Worm (Caenorhabditis elegans) whole organism, L1 larva: ENCODE data around the gene lec-9.

Experiments
- C16A3.4 ChIP-seq: fragments of 150-350 bp; optimal IDR thresholded peaks from 2 replicates; lab custom pipeline; 2014; ENCODE audit warnings: missing biosample characterization, missing genetic modification characterization
- F16B12.6 ChIP-seq: fragments of 150-350 bp; optimal IDR thresholded peaks from 2 replicates; lab custom pipeline; 2014; ENCODE audit warnings: missing biosample characterization, missing genetic modification characterization
- blmp-1 ChIP-seq: fragments of 150-350 bp; optimal IDR thresholded peaks from 2 replicates; lab custom pipeline; 2014; ENCODE audit warnings: missing biosample characterization, missing genetic modification characterization
- ceh-8 ChIP-seq: fragments of 200-800 bp; sonication (Bioruptor generic); optimal IDR thresholded peaks from 2 replicates; lab custom pipeline; 2018; ENCODE audit warnings: mild to moderate bottlenecking, missing genetic modification characterization, moderate library complexity, missing compliant biosample characterization
- ces-1 ChIP-seq: fragments of 150-350 bp; optimal IDR thresholded peaks from 2 replicates; lab custom pipeline; 2014; ENCODE audit warnings: missing biosample characterization, missing genetic modification reagents, missing genetic modification characterization
- efl-1 ChIP-seq, 4 experiments: fragments of 150-350 bp; optimal IDR thresholded peaks in 3 of 4; peaks in 1 of 4; 1 replicate in 1 of 4; 2 replicates in 3 of 4; lab custom pipeline; 2014; ENCODE audit warnings: missing biosample characterization in 2 of 4, missing genetic modification characterization in 2 of 4, missing genetic modification reagents in 2 of 4
- efl-3 ChIP-seq: fragments of 200-800 bp; sonication (Bioruptor generic); optimal IDR thresholded peaks from 2 replicates; lab custom pipeline; 2018; ENCODE audit warnings: mild to moderate bottlenecking, missing genetic modification characterization, missing compliant biosample characterization
- egl-27 ChIP-seq, 2 experiments: fragments of 150-350 bp in 1 of 2; sonication (generic microtip); optimal IDR thresholded peaks; 3 replicates each; lab custom pipeline; 2017 to 2018; ENCODE audit warnings: missing biosample characterization in 2 of 2, missing genetic modification characterization in 2 of 2, missing genetic modification reagents in 2 of 2
- elt-2 ChIP-seq: sonication (generic microtip); optimal IDR thresholded peaks from 2 replicates; lab custom pipeline; 2016; ENCODE audit warnings: missing genetic modification characterization, mild to moderate bottlenecking, inconsistent platforms, missing compliant biosample characterization, missing genetic modification reagents
- elt-3 ChIP-seq, 6 experiments: fragments of 150-350 bp in 1 of 6; sonication (generic microtip); optimal IDR thresholded peaks; 2 replicates each; lab custom pipeline; 2017 to 2018; ENCODE audit warnings: missing biosample characterization in 6 of 6, missing genetic modification characterization in 6 of 6, inconsistent platforms in 1 of 6
- grh-1 ChIP-seq: fragments of 200-800 bp; sonication (Bioruptor generic); IDR thresholded peaks from 2 replicates; pipeline ENCODE4 v1.3.6; 2022; ENCODE audit warnings: missing genetic modification reagents, missing genetic modification characterization, missing compliant biosample characterization
- hpl-2 ChIP-seq: fragments of 150-350 bp; optimal IDR thresholded peaks from 2 replicates; lab custom pipeline; 2014; ENCODE audit warnings: missing biosample characterization, missing genetic modification reagents, missing genetic modification characterization
- isw-1 ChIP-seq: fragments of 200-800 bp; sonication (Bioruptor generic); IDR thresholded peaks from 2 replicates; pipeline ENCODE4 v1.3.6; 2022; ENCODE audit warnings: missing genetic modification characterization, missing compliant biosample characterization
- lin-14 ChIP-seq: fragments of 200-800 bp; sonication (Bioruptor generic); optimal IDR thresholded peaks from 2 replicates; lab custom pipeline; 2018; ENCODE audit warnings: mild to moderate bottlenecking, missing genetic modification characterization, moderate library complexity, missing compliant biosample characterization
- lin-35 ChIP-seq, 2 experiments: fragments of 150-350 bp; optimal IDR thresholded peaks; 2 replicates each; lab custom pipeline; 2014; ENCODE audit warnings: missing biosample characterization in 2 of 2, missing genetic modification characterization in 2 of 2, missing genetic modification reagents in 2 of 2
- lin-39 ChIP-seq: fragments of 150-350 bp; optimal IDR thresholded peaks from 2 replicates; lab custom pipeline; 2014; ENCODE audit warnings: missing biosample characterization, missing genetic modification reagents, missing genetic modification characterization
- lir-3 ChIP-seq: sonication (generic microtip); optimal IDR thresholded peaks from 2 replicates; lab custom pipeline; 2016; ENCODE audit warnings: mild to moderate bottlenecking, missing genetic modification characterization, moderate library complexity, missing compliant biosample characterization; ENCODE audit not compliant: poor library complexity
- lsy-2 ChIP-seq, 2 experiments: fragments of 150-350 bp; optimal IDR thresholded peaks; 2 replicates each; lab custom pipeline; 2014; ENCODE audit warnings: missing biosample characterization in 2 of 2, missing genetic modification characterization in 2 of 2
- mdl-1 ChIP-seq, 2 experiments: fragments of 150-350 bp; optimal IDR thresholded peaks; 2 replicates each; lab custom pipeline; 2014 to 2017; ENCODE audit warnings: missing biosample characterization in 2 of 2, missing genetic modification characterization in 2 of 2, inconsistent platforms in 1 of 2
- mep-1 ChIP-seq: fragments of 150-350 bp; optimal IDR thresholded peaks from 2 replicates; lab custom pipeline; 2014; ENCODE audit warnings: missing biosample characterization, missing genetic modification characterization
- nhr-19 ChIP-seq: fragments of 200-800 bp; sonication (Bioruptor generic); conservative IDR thresholded peaks from 2 replicates; pipeline ENCODE4 v1.3.6; 2022; ENCODE audit warnings: missing genetic modification characterization, missing compliant biosample characterization
- nhr-20 ChIP-seq: sonication (generic microtip); optimal IDR thresholded peaks from 2 replicates; lab custom pipeline; 2016; ENCODE audit warnings: mild to moderate bottlenecking, missing genetic modification characterization, missing compliant biosample characterization
- nhr-47 ChIP-seq: sonication (generic microtip); optimal IDR thresholded peaks from 2 replicates; lab custom pipeline; 2016; ENCODE audit warnings: mild to moderate bottlenecking, missing genetic modification characterization, moderate library complexity, missing compliant biosample characterization
- nhr-71 ChIP-seq: sonication (generic microtip); optimal IDR thresholded peaks from 2 replicates; lab custom pipeline; 2016; ENCODE audit warnings: mild to moderate bottlenecking, missing genetic modification characterization, moderate library complexity, missing compliant biosample characterization
- nhr-77 ChIP-seq: fragments of 150-350 bp; optimal IDR thresholded peaks from 2 replicates; lab custom pipeline; 2014; ENCODE audit warnings: missing biosample characterization, missing genetic modification characterization
- nhr-85 ChIP-seq: sonication (generic microtip); peaks from one replicate; lab custom pipeline; 2016; ENCODE audit warnings: missing genetic modification characterization, inconsistent platforms, missing compliant biosample characterization
- nhr-90 ChIP-seq: sonication (generic microtip); optimal IDR thresholded peaks from 2 replicates; lab custom pipeline; 2016; ENCODE audit warnings: mild to moderate bottlenecking, missing genetic modification characterization, missing compliant biosample characterization; ENCODE audit not compliant: poor library complexity
- pqm-1 ChIP-seq: sonication (generic microtip); optimal IDR thresholded peaks from 3 replicates; lab custom pipeline; 2017; ENCODE audit warnings: missing biosample characterization, missing genetic modification characterization
- rnt-1 ChIP-seq: sonication (generic microtip); optimal IDR thresholded peaks from 2 replicates; lab custom pipeline; 2016; ENCODE audit warnings: mild to moderate bottlenecking, missing genetic modification characterization, moderate library complexity, missing compliant biosample characterization
- skn-1 ChIP-seq: fragments of 150-350 bp; optimal IDR thresholded peaks from 2 replicates; lab custom pipeline; 2014; ENCODE audit warnings: missing biosample characterization, missing genetic modification characterization
- snpc-4 ChIP-seq: fragments of 150-350 bp; optimal IDR thresholded peaks from 2 replicates; lab custom pipeline; 2014; ENCODE audit warnings: missing biosample characterization, missing genetic modification characterization
- snu-23 ChIP-seq: sonication (generic microtip); optimal IDR thresholded peaks from 2 replicates; lab custom pipeline; 2016; ENCODE audit warnings: missing genetic modification characterization, missing compliant biosample characterization
- sptf-1 ChIP-seq: fragments of 150-350 bp; optimal IDR thresholded peaks from 2 replicates; lab custom pipeline; 2014; ENCODE audit warnings: missing biosample characterization, missing genetic modification characterization
- swsn-7 ChIP-seq: sonication (generic microtip); optimal IDR thresholded peaks from 2 replicates; lab custom pipeline; 2016; ENCODE audit warnings: missing genetic modification characterization, missing compliant biosample characterization
- tbx-2 ChIP-seq: sonication (generic microtip); optimal IDR thresholded peaks from 2 replicates; lab custom pipeline; 2016; ENCODE audit warnings: missing genetic modification characterization, missing compliant biosample characterization
- unc-130 ChIP-seq: fragments of 150-350 bp; optimal IDR thresholded peaks from 2 replicates; lab custom pipeline; 2017; ENCODE audit warnings: missing biosample characterization, missing genetic modification characterization, inconsistent platforms
- unc-86 ChIP-seq: sonication (generic microtip); optimal IDR thresholded peaks from 2 replicates; lab custom pipeline; 2016; ENCODE audit warnings: missing genetic modification characterization, missing compliant biosample characterization
- zag-1 ChIP-seq: fragments of 150-350 bp; optimal IDR thresholded peaks from 2 replicates; lab custom pipeline; 2014; ENCODE audit warnings: missing biosample characterization, missing genetic modification characterization

The lec-9 gene

DNA sequence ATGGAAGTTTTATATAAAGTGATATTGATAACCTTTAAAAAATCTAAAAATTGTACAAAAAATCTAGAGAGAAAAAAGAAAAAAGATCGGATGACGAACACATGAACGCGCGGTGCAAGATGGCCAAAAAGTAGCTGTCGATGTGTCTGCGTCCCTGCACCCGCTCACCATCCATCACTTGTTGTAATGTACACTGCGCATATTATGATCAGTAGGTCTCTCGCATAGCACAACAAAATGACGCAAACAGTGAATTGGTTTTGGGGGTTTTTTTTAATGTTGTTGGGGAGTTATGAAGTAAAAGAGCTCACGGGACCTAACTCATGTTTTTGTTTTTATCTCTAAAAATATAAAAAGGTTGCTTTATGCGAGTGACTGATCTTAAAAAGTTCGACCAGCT is 31.4 kb downstream of the lec-9 start:
- TF ChIP-seq F16B12.6 (no peak), nhr-85 (tag; lab: Kevin White, UChicago) (peak; percentile 60), mep-1 (peak; percentile 24), lin-14 (GFP tag; lab: Kevin White, UChicago) (peak; percentile 52)

DNA sequence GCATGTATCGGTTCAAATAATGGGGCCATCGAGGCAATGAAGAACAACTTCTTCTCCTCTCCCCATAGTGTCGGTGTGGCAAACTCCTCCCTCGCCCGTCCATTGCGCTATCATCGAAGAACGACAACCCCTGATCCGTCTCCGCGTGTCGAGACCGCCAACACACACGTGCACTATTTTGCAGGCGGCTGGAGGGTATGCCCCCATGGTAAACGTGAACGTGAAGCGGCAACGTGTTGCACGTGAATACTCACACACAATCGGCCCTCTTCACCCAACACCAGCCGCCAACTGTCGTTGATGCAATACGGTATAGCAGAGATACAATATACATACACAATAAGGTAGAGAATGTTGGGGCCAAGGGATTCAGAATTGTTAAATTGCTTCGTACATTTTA is 32.9 kb downstream of the lec-9 start:
- TF ChIP-seq elt-2 (tag; lab: Kevin White, UChicago) (peak; percentile 26), hpl-2 (no peak), tbx-2 (tag; lab: Kevin White, UChicago) (peak; percentile 42), grh-1 (GFP tag; lab: Robert Waterston, UW) (peak; percentile 42; the same call in 1 of the 2 replicates), elt-3 (tag; optimal IDR thresholded peaks at IDR 0.05; lab: Kevin White, UChicago) (peak in 4 of 6 experiments; percentile 6 to 26 (median 19)), zag-1 (tag; lab: Kevin White, UChicago) (no peak), ceh-8 (GFP tag; lab: Kevin White, UChicago) (no peak), nhr-19 (GFP tag; lab: Robert Waterston, UW) (peak; percentile 78), lin-14 (GFP tag; lab: Kevin White, UChicago) (peak; percentile 93), mdl-1 (tag; optimal IDR thresholded peaks at IDR 0.05; lab: Kevin White, UChicago) (peak in 1 of 2 experiments; percentile 91), snpc-4 (tag; lab: Kevin White, UChicago) (no peak), nhr-90 (tag; lab: Kevin White, UChicago) (peak; percentile 72), swsn-7 (tag; lab: Kevin White, UChicago) (peak; percentile 12), nhr-47 (tag; lab: Kevin White, UChicago) (peak; percentile 56), nhr-71 (peak; percentile 82), nhr-85 (tag; lab: Kevin White, UChicago) (peak; percentile 86), lin-35 (GFP tag; optimal IDR thresholded peaks at IDR 0.05; lab: Kevin White, UChicago) (peak in 1 of 2 experiments; percentile 72), unc-130 (tag; lab: Kevin White, UChicago) (peak; percentile 46), rnt-1 (tag; lab: Kevin White, UChicago) (peak; percentile 55), C16A3.4 (peak; percentile 9), nhr-77 (no peak), isw-1 (GFP tag; lab: Robert Waterston, UW) (no peak), egl-27 (tag; optimal IDR thresholded peaks at IDR 0.05; lab: Kevin White, UChicago) (peak in 1 of 2 experiments; percentile 24), nhr-20 (tag; lab: Kevin White, UChicago) (peak; percentile 85), pqm-1 (tag; lab: Kevin White, UChicago) (no peak), lin-39 (no peak), unc-86 (no peak), blmp-1 (tag; lab: Kevin White, UChicago) (peak; percentile 32), lir-3 (tag; lab: Kevin White, UChicago) (no peak), lsy-2 (tag; optimal IDR thresholded peaks at IDR 0.05; lab: Kevin White, UChicago) (peak in 1 of 2 experiments; percentile 21), mep-1 (peak; percentile 10), snu-23 (GFP tag; lab: Kevin White, UChicago) (peak; percentile 72), skn-1 (tag; lab: Kevin White, UChicago) (no peak)

DNA sequence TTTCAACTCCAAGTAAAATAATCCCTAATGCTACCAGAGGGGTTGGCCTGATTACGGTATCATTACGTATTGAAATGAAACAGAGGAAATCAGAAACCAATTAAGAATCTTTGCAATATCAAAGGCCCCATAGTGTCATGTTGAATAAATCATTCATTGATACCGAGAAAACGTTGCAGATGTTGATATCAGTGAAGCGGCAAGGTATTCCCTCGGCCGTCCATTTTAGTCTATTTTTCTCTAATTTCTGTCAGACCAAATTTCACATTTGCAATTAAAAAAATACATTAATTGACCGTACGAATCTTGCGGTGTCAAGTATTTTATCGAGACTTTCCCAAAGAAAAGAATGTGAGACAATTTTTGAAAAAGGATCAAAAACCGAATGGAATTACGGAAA is 34.0 kb downstream of the lec-9 start:
- TF ChIP-seq sptf-1 (tag; lab: Kevin White, UChicago) (no peak), nhr-20 (tag; lab: Kevin White, UChicago) (peak; percentile 4), efl-1 (optimal IDR thresholded peaks at IDR 0.05; lab: Kevin White, UChicago) (no peak), efl-1 (GFP tag; optimal IDR thresholded peaks at IDR 0.05 in 1 of 2; lab: Kevin White, UChicago) (peak in 1 of 2 experiments; percentile 75), elt-3 (tag; optimal IDR thresholded peaks at IDR 0.05; lab: Kevin White, UChicago) (peak in 3 of 6 experiments; percentile 4 to 37 (median 35)), lsy-2 (tag; optimal IDR thresholded peaks at IDR 0.05; lab: Kevin White, UChicago) (peak in 1 of 2 experiments; percentile 9), blmp-1 (tag; lab: Kevin White, UChicago) (peak; percentile 21), nhr-85 (tag; lab: Kevin White, UChicago) (no peak), tbx-2 (tag; lab: Kevin White, UChicago) (no peak), efl-3 (no peak), ces-1 (GFP tag; lab: Kevin White, UChicago) (no peak)
